Worm (Caenorhabditis elegans): ENCODE measurements around the gene srab-26.

srab-26 gene

DNA sequence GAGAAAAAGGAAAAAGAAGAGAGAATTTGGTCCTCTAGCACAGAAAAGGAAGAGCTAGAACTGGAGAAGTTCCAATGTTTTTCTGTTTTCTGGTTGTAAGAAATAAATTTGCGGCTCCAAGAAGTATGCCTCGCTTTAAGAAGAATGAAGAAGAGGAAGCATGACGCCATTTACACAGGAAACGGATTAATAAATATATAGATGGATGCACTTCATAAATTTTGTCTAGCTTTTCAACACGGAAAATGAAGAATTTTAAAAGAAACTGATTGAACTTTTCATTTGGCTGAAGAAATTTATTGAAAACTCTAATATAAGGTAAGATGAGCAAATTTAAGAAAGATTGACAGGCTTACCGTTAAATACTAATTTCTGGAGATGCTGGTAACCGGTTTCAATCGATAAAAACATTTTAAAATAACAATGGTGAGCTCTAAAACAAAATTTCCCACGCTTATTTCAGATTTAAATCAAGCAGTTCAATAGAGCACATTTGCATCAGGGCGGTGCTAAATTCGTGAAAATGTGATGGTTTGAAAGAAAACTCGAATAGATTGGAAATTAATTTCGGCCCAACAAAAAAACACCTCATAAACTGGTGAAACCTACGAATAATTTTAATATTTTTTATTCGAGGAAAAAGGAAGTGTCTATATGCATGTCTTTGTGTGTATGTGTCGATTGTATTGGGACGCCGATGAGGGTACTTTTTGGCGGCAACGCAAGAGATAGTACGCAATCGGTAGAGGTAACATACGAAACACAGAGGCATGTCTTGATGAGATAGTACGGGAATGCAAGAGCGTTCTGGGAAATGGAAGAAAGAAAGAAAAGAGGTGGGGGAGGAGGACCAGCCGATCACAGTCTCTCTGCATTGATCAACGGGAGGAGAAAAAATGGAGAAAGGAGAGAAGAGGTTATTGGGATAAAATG is 23.1 kb downstream of the srab-26 start:
- TF ChIP-seq nhr-80 (tag; optimal IDR thresholded peaks at IDR 0.05) (peak; percentile 14), attf-5 (GFP tag; optimal IDR thresholded peaks at IDR 0.05) (peak; percentile 50), hmg-1.2 (GFP tag; IDR thresholded peaks at IDR 0.05) (peak; percentile 76; the same call in 1 of the 2 replicates), nhr-27 (tag; optimal IDR thresholded peaks at IDR 0.05) (no peak), nhr-120 (GFP tag; IDR thresholded peaks at IDR 0.05) (no peak), zfh-2 (GFP tag; conservative IDR thresholded peaks at IDR 0.05) (0 out of 2 replicates have a peak, but pooled peaks have one; percentile 16), chd-7 (tag; optimal IDR thresholded peaks at IDR 0.05) (no peak), Y95B8A.8 (GFP tag; IDR thresholded peaks at IDR 0.05) (no peak), bed-2 (GFP tag; IDR thresholded peaks at IDR 0.05) (no peak), ztf-26 (tag; optimal IDR thresholded peaks at IDR 0.05) (no peak), efl-1 (GFP tag; optimal IDR thresholded peaks at IDR 0.05) (peak; percentile 9), nfya-1 (tag; optimal IDR thresholded peaks at IDR 0.05; ENCODE audit: borderline replicate concordance, insufficient read depth) (no peak), mcd-1 (GFP tag; IDR thresholded peaks at IDR 0.05) (peak; percentile 64)

DNA sequence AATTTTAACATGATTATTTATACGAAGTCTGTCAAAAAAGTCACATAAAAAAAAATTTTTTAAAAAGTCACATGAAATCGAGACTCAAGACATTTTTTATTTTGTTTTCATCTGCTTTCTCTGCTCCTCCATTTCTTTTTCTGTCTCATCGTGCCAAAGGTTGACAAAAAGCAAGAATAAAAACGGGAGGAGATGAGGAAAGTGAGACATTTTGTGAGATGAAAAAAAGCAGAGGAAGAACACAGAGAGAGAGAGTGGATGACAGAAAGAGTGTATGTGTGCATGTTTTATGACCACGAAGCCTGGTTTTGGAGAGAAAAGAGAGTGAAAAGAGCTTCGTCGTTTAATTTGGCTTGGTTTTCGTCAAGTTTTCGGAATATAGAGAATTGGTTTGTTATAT is 25.5 kb downstream of the srab-26 start:
- no peak for TF ChIP-seq F23B12.7 (tag; optimal IDR thresholded peaks at IDR 0.05; ENCODE audit: insufficient read depth)
- peak in 1 of 3 experiments; percentile 2 for TF ChIP-seq lin-35 (GFP tag; optimal IDR thresholded peaks at IDR 0.05)
- no peak for TF ChIP-seq nfya-1 (tag; optimal IDR thresholded peaks at IDR 0.05; ENCODE audit: borderline replicate concordance, insufficient read depth)

DNA sequence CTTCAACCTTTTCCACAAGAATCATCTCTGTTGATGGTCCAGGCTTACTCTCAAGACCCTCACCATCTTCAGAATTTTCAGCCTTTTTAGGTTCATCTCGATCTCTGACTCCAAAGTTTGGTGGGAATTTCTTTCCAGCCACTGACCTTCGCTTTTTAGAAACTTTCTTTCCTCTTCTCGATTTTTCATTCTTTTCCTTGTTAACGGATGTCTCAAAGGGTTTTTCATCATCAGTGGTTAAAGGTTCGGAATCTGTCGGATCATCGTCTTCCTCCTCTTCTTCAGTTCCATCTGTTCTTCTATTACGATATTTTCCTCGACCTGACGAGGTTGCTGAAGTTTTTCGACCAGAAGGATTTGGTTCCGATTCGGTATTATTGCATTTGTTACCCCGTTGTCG is 30.7 kb downstream of the srab-26 start:
- TF ChIP-seq athp-1 (tag; optimal IDR thresholded peaks at IDR 0.05), result no peak
- no peak for TF ChIP-seq rec-8 (tag; optimal IDR thresholded peaks at IDR 0.05)

DNA sequence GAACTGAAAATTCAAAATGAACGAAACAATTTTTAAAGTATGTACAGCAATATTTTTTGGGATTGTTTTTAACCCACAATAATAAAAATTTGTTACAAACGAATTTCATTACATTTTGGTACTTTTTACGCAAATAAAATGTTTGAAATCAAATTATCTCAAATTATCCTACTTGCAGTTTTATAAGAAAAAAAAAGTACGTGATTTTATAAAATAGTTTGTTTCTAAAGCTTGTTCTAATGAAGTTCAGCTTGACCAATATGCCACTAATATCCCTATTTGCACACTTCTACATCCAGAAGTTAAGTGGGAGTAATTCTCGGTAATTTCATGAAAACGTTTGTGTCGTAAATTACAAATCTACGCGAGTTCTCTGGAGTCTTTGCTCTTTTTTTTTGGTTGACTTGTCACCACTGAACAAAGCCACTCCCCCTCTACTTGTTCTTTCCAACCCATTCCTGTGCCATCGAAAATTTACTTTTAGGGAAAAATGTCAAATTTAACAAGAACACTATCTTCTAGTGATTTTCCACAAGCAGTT is 35.9 kb downstream of the srab-26 start, which contains the start of gene sru-8:
Gene sru-8 (plus strand): TSS at position 491 of the 541 bp plus-strand sequence.
- TF ChIP-seq pha-4 (tag; optimal IDR thresholded peaks at IDR 0.05), result no peak
- TF ChIP-seq cebp-1 (GFP tag; IDR thresholded peaks at IDR 0.05), result no peak
- TF ChIP-seq cebp-1 (tag; optimal IDR thresholded peaks at IDR 0.05), result no peak
- no peak for TF ChIP-seq lin-40 (tag; optimal IDR thresholded peaks at IDR 0.05)
- TF ChIP-seq snpc-1.3 (tag; optimal IDR thresholded peaks at IDR 0.05; ENCODE audit: insufficient read depth), result no peak
- no peak for TF ChIP-seq lir-1 (GFP tag; conservative IDR thresholded peaks at IDR 0.05)
- TF ChIP-seq K11D2.4 (GFP tag; IDR thresholded peaks at IDR 0.05), result no peak
- no peak for TF ChIP-seq B0035.1 (tag; optimal IDR thresholded peaks at IDR 0.05)
- TF ChIP-seq let-607 (tag; optimal IDR thresholded peaks at IDR 0.05), result no peak
- no peak for TF ChIP-seq ztf-26 (tag; optimal IDR thresholded peaks at IDR 0.05)
- no peak for TF ChIP-seq rcor-1 (GFP tag; IDR thresholded peaks at IDR 0.05)
- no peak for TF ChIP-seq F57C9.4 (tag; optimal IDR thresholded peaks at IDR 0.05)
- no peak for TF ChIP-seq fkh-3 (tag; optimal IDR thresholded peaks at IDR 0.05)
- no peak for TF ChIP-seq nhr-80 (tag; optimal IDR thresholded peaks at IDR 0.05)
- TF ChIP-seq snpc-3.4 (tag; optimal IDR thresholded peaks at IDR 0.05), result no peak
- TF ChIP-seq ztf-18 (tag; optimal IDR thresholded peaks at IDR 0.05), result no peak
- no peak for TF ChIP-seq xnd-1 (tag; optimal IDR thresholded peaks at IDR 0.05)
